Worm (Caenorhabditis elegans) whole organism, late embryonic: ENCODE results near the gene C42C1.3.

Experiments used
- C08G9.2 ChIP-seq: sonication (generic microtip); optimal IDR thresholded peaks from 2 replicates; lab custom pipeline; 2016; ENCODE audit warnings: mild to moderate bottlenecking, missing genetic modification characterization, moderate library complexity, missing compliant biosample characterization
- C38D4.7 ChIP-seq: fragments of 200-800 bp; sonication (Bioruptor generic); optimal IDR thresholded peaks from 2 replicates; lab custom pipeline; 2018; ENCODE audit warnings: mild to moderate bottlenecking, missing genetic modification characterization, moderate library complexity, missing compliant biosample characterization
- F13H6.1 ChIP-seq: sonication (generic microtip); optimal IDR thresholded peaks from 2 replicates; lab custom pipeline; 2016; ENCODE audit warnings: missing genetic modification characterization, missing compliant biosample characterization
- Y22D7AL.16 ChIP-seq: sonication (generic microtip); optimal IDR thresholded peaks from 2 replicates; lab custom pipeline; 2016; ENCODE audit warnings: missing genetic modification characterization, missing compliant biosample characterization
- ceh-14 ChIP-seq: sonication (generic microtip); optimal IDR thresholded peaks from 2 replicates; lab custom pipeline; 2016; ENCODE audit warnings: missing genotype, missing genetic modification characterization, missing compliant biosample characterization
- ceh-18 ChIP-seq: sonication (generic microtip); optimal IDR thresholded peaks from 2 replicates; lab custom pipeline; 2016; ENCODE audit warnings: missing genetic modification characterization, missing compliant biosample characterization
- ceh-19 ChIP-seq: fragments of 200-800 bp; sonication (Bioruptor generic); optimal IDR thresholded peaks from 2 replicates; lab custom pipeline; 2018; ENCODE audit warnings: mild to moderate bottlenecking, missing genetic modification characterization, missing compliant biosample characterization
- ceh-22 ChIP-seq: sonication (generic microtip); optimal IDR thresholded peaks from 2 replicates; lab custom pipeline; 2017; ENCODE audit warnings: missing biosample characterization, missing genetic modification characterization
- ceh-31 ChIP-seq: sonication (generic microtip); optimal IDR thresholded peaks from 2 replicates; lab custom pipeline; 2016; ENCODE audit warnings: missing genetic modification characterization, missing compliant biosample characterization
- ceh-34 ChIP-seq: sonication (generic microtip); optimal IDR thresholded peaks from 2 replicates; lab custom pipeline; 2016; ENCODE audit warnings: mild to moderate bottlenecking, missing genetic modification characterization, missing compliant biosample characterization
- ceh-48 ChIP-seq: sonication (generic microtip); optimal IDR thresholded peaks from 2 replicates; lab custom pipeline; 2016; ENCODE audit warnings: missing genetic modification characterization, inconsistent platforms, missing compliant biosample characterization
- che-1 ChIP-seq: sonication (generic microtip); optimal IDR thresholded peaks from 2 replicates; lab custom pipeline; 2016; ENCODE audit warnings: mild to moderate bottlenecking, missing genetic modification characterization, missing compliant biosample characterization
- dmd-4 ChIP-seq: sonication (generic microtip); optimal IDR thresholded peaks from 2 replicates; lab custom pipeline; 2016; ENCODE audit warnings: borderline replicate concordance, missing genetic modification characterization, missing compliant biosample characterization
- dve-1 ChIP-seq: sonication (generic microtip); optimal IDR thresholded peaks from 2 replicates; lab custom pipeline; 2017; ENCODE audit warnings: antibody characterized with exemption, mild to moderate bottlenecking, missing genetic modification characterization, missing compliant biosample characterization
- ets-4 ChIP-seq: sonication (generic microtip); optimal IDR thresholded peaks from 2 replicates; lab custom pipeline; 2016; ENCODE audit warnings: missing genetic modification characterization, missing compliant biosample characterization
- fax-1 ChIP-seq: sonication (generic microtip); optimal IDR thresholded peaks from 2 replicates; lab custom pipeline; 2016; ENCODE audit warnings: missing genotype, missing genetic modification characterization, missing compliant biosample characterization
- fkh-6 ChIP-seq: sonication (generic microtip); optimal IDR thresholded peaks from 2 replicates; lab custom pipeline; 2016; ENCODE audit warnings: missing genetic modification characterization, missing compliant biosample characterization
- gmeb-2 ChIP-seq: sonication (generic microtip); optimal IDR thresholded peaks from 2 replicates; lab custom pipeline; 2016; ENCODE audit warnings: missing genetic modification characterization, inconsistent platforms, missing compliant biosample characterization
- hlh-13 ChIP-seq: fragments of 200-800 bp; sonication (Bioruptor generic); optimal IDR thresholded peaks from 2 replicates; lab custom pipeline; 2018; ENCODE audit warnings: mild to moderate bottlenecking, missing genetic modification characterization, missing compliant biosample characterization
- hlh-15 ChIP-seq: sonication (generic microtip); optimal IDR thresholded peaks from 2 replicates; lab custom pipeline; 2016; ENCODE audit warnings: missing genetic modification characterization, missing compliant biosample characterization
- hlh-30 ChIP-seq: sonication (generic microtip); optimal IDR thresholded peaks from 2 replicates; lab custom pipeline; 2017; ENCODE audit warnings: antibody characterized with exemption, missing genetic modification characterization, missing compliant biosample characterization; ENCODE audit not compliant: insufficient read depth
- hlh-6 ChIP-seq: sonication (generic microtip); optimal IDR thresholded peaks from 2 replicates; lab custom pipeline; 2016; ENCODE audit warnings: missing genotype, missing genetic modification characterization, missing compliant biosample characterization
- lim-6 ChIP-seq: sonication (generic microtip); optimal IDR thresholded peaks from 2 replicates; lab custom pipeline; 2016; ENCODE audit warnings: missing genetic modification characterization, missing compliant biosample characterization
- lin-11 ChIP-seq: fragments of 200-800 bp; sonication (Bioruptor generic); optimal IDR thresholded peaks from 2 replicates; lab custom pipeline; 2018; ENCODE audit warnings: mild to moderate bottlenecking, missing genetic modification characterization, missing compliant biosample characterization
- mec-3 ChIP-seq: sonication (generic microtip); optimal IDR thresholded peaks from 2 replicates; lab custom pipeline; 2016; ENCODE audit warnings: borderline replicate concordance, missing genetic modification characterization, missing compliant biosample characterization
- nfya-1 ChIP-seq: sonication (generic microtip); optimal IDR thresholded peaks from 2 replicates; lab custom pipeline; 2017; ENCODE audit warnings: missing genetic modification characterization, mild to moderate bottlenecking, missing compliant biosample characterization, antibody characterized with exemption, moderate library complexity
- nhr-11 ChIP-seq: fragments of 150-350 bp; optimal IDR thresholded peaks from 2 replicates; lab custom pipeline; 2014; ENCODE audit warnings: missing biosample characterization, missing genetic modification characterization
- nhr-232 ChIP-seq: sonication (generic microtip); optimal IDR thresholded peaks from 2 replicates; lab custom pipeline; 2016; ENCODE audit warnings: missing genetic modification characterization, missing compliant biosample characterization
- odd-2 ChIP-seq: sonication (generic microtip); optimal IDR thresholded peaks from 2 replicates; lab custom pipeline; 2017; ENCODE audit warnings: antibody characterized with exemption, mild to moderate bottlenecking, missing genetic modification characterization, missing compliant biosample characterization
- pax-1 ChIP-seq: fragments of 150-350 bp; optimal IDR thresholded peaks from 2 replicates; lab custom pipeline; 2014; ENCODE audit warnings: missing biosample characterization, missing genetic modification characterization
- pha-2 ChIP-seq: sonication (generic microtip); optimal IDR thresholded peaks from 2 replicates; lab custom pipeline; 2017; ENCODE audit warnings: mild to moderate bottlenecking, missing genetic modification characterization, missing compliant biosample characterization
- ref-2 ChIP-seq: sonication (generic microtip); optimal IDR thresholded peaks from 2 replicates; lab custom pipeline; 2016; ENCODE audit warnings: missing genetic modification characterization, missing compliant biosample characterization
- rnt-1 ChIP-seq: sonication (generic microtip); optimal IDR thresholded peaks from 2 replicates; lab custom pipeline; 2016; ENCODE audit warnings: missing genetic modification characterization, missing compliant biosample characterization
- sox-2 ChIP-seq: fragments of 200-800 bp; sonication (Bioruptor generic); IDR thresholded peaks from 2 replicates; pipeline ENCODE4 v1.3.6; 2022; ENCODE audit warnings: missing genetic modification reagents, missing genetic modification characterization, missing compliant biosample characterization
- ttx-3 ChIP-seq: sonication (generic microtip); optimal IDR thresholded peaks from 2 replicates; lab custom pipeline; 2016; ENCODE audit warnings: missing genetic modification reagents, missing genetic modification characterization, missing compliant biosample characterization
- unc-42 ChIP-seq: sonication (generic microtip); optimal IDR thresholded peaks from 2 replicates; lab custom pipeline; 2016; ENCODE audit warnings: missing genotype, missing genetic modification characterization, missing compliant biosample characterization
- unc-55 ChIP-seq: sonication (generic microtip); optimal IDR thresholded peaks from 2 replicates; lab custom pipeline; 2017; ENCODE audit warnings: missing biosample characterization, missing genetic modification reagents, missing genetic modification characterization
- zip-5 ChIP-seq: sonication (generic microtip); optimal IDR thresholded peaks from 2 replicates; lab custom pipeline; 2016; ENCODE audit warnings: missing genetic modification characterization, missing compliant biosample characterization
- ztf-16 ChIP-seq: sonication (generic microtip); optimal IDR thresholded peaks from 2 replicates; lab custom pipeline; 2017; ENCODE audit warnings: missing genetic modification characterization, missing compliant biosample characterization

C42C1.3 gene

ce11 chrIV:12301161-12301560 is 30.9 kb upstream of the C42C1.3 start, which contains the start of gene oac-59:
oac-59 (minus strand) TSS chrIV:12301261.
- TF ChIP-seq nhr-232 (tag; lab: Kevin White, UChicago) (no peak), ttx-3 (tag; lab: Kevin White, UChicago) (no peak), ceh-18 (tag; lab: Kevin White, UChicago) (no peak), ceh-31 (tag; lab: Kevin White, UChicago) (no peak), dve-1 (tag; lab: Kevin White, UChicago) (no peak), C08G9.2 (tag; lab: Kevin White, UChicago) (no peak), ceh-19 (GFP tag; lab: Kevin White, UChicago) (no peak), rnt-1 (tag; lab: Kevin White, UChicago) (no peak), zip-5 (tag; lab: Kevin White, UChicago) (no peak), unc-42 (tag; lab: Kevin White, UChicago) (no peak), ceh-48 (tag; lab: Kevin White, UChicago) (no peak), hlh-30 (tag; lab: Kevin White, UChicago) (no peak), che-1 (tag; lab: Kevin White, UChicago) (no peak), lim-6 (tag; lab: Kevin White, UChicago) (no peak), pax-1 (tag; lab: Kevin White, UChicago) (no peak), unc-55 (GFP tag; lab: Kevin White, UChicago) (no peak), sox-2 (GFP tag; lab: Robert Waterston, UW) (no peak)

- TF ChIP-seq gmeb-2 (tag; lab: Kevin White, UChicago) (no peak), nhr-11 (tag; lab: Kevin White, UChicago) (no peak), ref-2 (tag; lab: Kevin White, UChicago) (no peak), C38D4.7 (no peak), lim-6 (tag; lab: Kevin White, UChicago) (no peak)
Measured at ce11 chrIV:12290744-12291143, 20.5 kb upstream of the C42C1.3 start, which contains the start of gene C42C1.8. C42C1.8 (plus strand) TSS chrIV:12291044.

ce11 chrIV:12289149-12289548 is 18.9 kb upstream of the C42C1.3 start, which contains the start of gene C42C1.9:
C42C1.9 (plus strand) TSS chrIV:12289449.
- no peak for TF ChIP-seq fax-1 (tag; lab: Kevin White, UChicago)
- no peak for TF ChIP-seq ceh-14 (tag; lab: Kevin White, UChicago)
- no peak for TF ChIP-seq hlh-15
- no peak for TF ChIP-seq ceh-31 (tag; lab: Kevin White, UChicago)
- no peak for TF ChIP-seq hlh-6

- TF ChIP-seq ets-4 (tag; lab: Kevin White, UChicago): no peak
- no peak for TF ChIP-seq odd-2 (tag; lab: Kevin White, UChicago)
- no peak for TF ChIP-seq dmd-4 (tag; lab: Kevin White, UChicago)
- TF ChIP-seq sox-2 (GFP tag; lab: Robert Waterston, UW): no peak
- TF ChIP-seq ceh-19 (GFP tag; lab: Kevin White, UChicago): no peak
- TF ChIP-seq ceh-18 (tag; lab: Kevin White, UChicago): no peak
- no peak for TF ChIP-seq mec-3 (tag; lab: Kevin White, UChicago)
- no peak for TF ChIP-seq C38D4.7
- TF ChIP-seq F13H6.1 (tag; lab: Kevin White, UChicago): no peak
- TF ChIP-seq lim-6 (tag; lab: Kevin White, UChicago): no peak
- TF ChIP-seq lin-11 (tag; lab: Kevin White, UChicago): no peak
- TF ChIP-seq unc-42 (tag; lab: Kevin White, UChicago): no peak
- no peak for TF ChIP-seq ztf-16 (tag; lab: Kevin White, UChicago)
Measured at ce11 chrIV:12287628-12288027, 17.3 kb upstream of the C42C1.3 start, which contains the start of gene erl-1. erl-1 (plus strand) TSS chrIV:12287928.

ce11 chrIV:12282873-12283272 is 12.6 kb upstream of the C42C1.3 start, which contains the start of gene hpo-12:
hpo-12 (plus strand) TSS chrIV:12283173.
- no peak for TF ChIP-seq ceh-34 (tag; lab: Kevin White, UChicago)
- TF ChIP-seq lim-6 (tag; lab: Kevin White, UChicago): no peak
- TF ChIP-seq hlh-6: no peak
- TF ChIP-seq sox-2 (GFP tag; lab: Robert Waterston, UW): no peak
- TF ChIP-seq ceh-19 (GFP tag; lab: Kevin White, UChicago): no peak
- no peak for TF ChIP-seq nhr-11 (tag; lab: Kevin White, UChicago)
- TF ChIP-seq ceh-48 (tag; lab: Kevin White, UChicago): no peak
- TF ChIP-seq nhr-232 (tag; lab: Kevin White, UChicago): no peak
- no peak for TF ChIP-seq ceh-22 (tag; lab: Kevin White, UChicago)
- no peak for TF ChIP-seq fkh-6 (tag; lab: Kevin White, UChicago)
- no peak for TF ChIP-seq ztf-16 (tag; lab: Kevin White, UChicago)
- TF ChIP-seq hlh-13 (GFP tag; lab: Kevin White, UChicago): no peak
- TF ChIP-seq pha-2 (tag; lab: Kevin White, UChicago): no peak
- TF ChIP-seq nfya-1 (tag; lab: Kevin White, UChicago): no peak
- TF ChIP-seq ceh-31 (tag; lab: Kevin White, UChicago): no peak
- no peak for TF ChIP-seq Y22D7AL.16 (tag; lab: Kevin White, UChicago)
